Fruit fly (Drosophila melanogaster): ENCODE measurements around the gene CG13786.

The CG13786 gene

DNA sequence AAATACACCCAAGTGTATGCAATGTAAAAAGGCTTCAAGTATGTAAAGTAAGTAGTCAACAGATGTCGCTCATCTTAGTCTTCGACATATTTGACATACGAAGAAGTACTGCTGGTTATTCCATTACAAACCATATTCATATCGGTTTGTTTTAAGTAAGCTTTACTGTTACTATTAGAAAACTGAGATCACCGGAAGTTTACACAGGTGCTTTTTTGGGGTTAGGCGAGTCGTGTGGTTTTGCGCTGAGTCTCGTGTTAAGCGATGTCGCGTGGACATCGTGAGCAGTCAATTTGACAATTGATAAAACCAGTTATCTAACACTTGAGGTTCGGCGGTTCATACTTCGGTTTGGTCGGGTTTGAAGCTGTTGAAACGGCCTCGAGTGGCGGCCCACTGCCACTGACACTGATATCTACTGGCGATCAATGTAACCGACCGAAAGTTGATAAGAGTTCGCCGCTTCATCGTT is 2.0 kb upstream of the CG13786 start (continued):
- TF ChIP-seq ro (GFP tag; IDR thresholded peaks at IDR 0.05) = no peak
- no peak for TF ChIP-seq Hmr (GFP tag; optimal IDR thresholded peaks at IDR 0.05)
- no peak for TF ChIP-seq eyg (GFP tag; optimal IDR thresholded peaks at IDR 0.05)
- TF ChIP-seq crc (GFP tag; optimal IDR thresholded peaks at IDR 0.05) = no peak
- TF ChIP-seq CG17912 (GFP tag; optimal IDR thresholded peaks at IDR 0.05) = no peak
- TF ChIP-seq sob (GFP tag; IDR thresholded peaks at IDR 0.05) = no peak
- TF ChIP-seq ci (GFP tag; IDR thresholded peaks at IDR 0.05) = no peak
- 0 out of 3 replicates have a peak, but pooled peaks have one; percentile 11 for TF ChIP-seq HLH4C (GFP tag; IDR thresholded peaks at IDR 0.05; ENCODE audit: partially characterized antibody)
- no peak for TF ChIP-seq zf30C (GFP tag; optimal IDR thresholded peaks at IDR 0.05)
- no peak for TF ChIP-seq Hey (tag; optimal IDR thresholded peaks at IDR 0.05)
- TF ChIP-seq CG9437 (GFP tag; optimal IDR thresholded peaks at IDR 0.05) = no peak
- no peak for TF ChIP-seq gsb (GFP tag; IDR thresholded peaks at IDR 0.05)
- no peak for TF ChIP-seq CG8290 (GFP tag; optimal IDR thresholded peaks at IDR 0.05)
- peak in 1 of 2 experiments; percentile 35 for TF ChIP-seq CG8290 (tag; optimal IDR thresholded peaks at IDR 0.05)
- no peak for TF ChIP-seq Kr (GFP tag; optimal IDR thresholded peaks at IDR 0.05)
- TF ChIP-seq Mes4 (GFP tag; optimal IDR thresholded peaks at IDR 0.05) = no peak
- TF ChIP-seq chif (GFP tag; optimal IDR thresholded peaks at IDR 0.05) = no peak
- TF ChIP-seq CG18262 (tag; optimal IDR thresholded peaks at IDR 0.05) = no peak
- no peak for TF ChIP-seq schlank (tag; optimal IDR thresholded peaks at IDR 0.05)
- TF ChIP-seq CG1603 (tag; optimal IDR thresholded peaks at IDR 0.05) = no peak
- TF ChIP-seq sisA (GFP tag; IDR thresholded peaks at IDR 0.05) = no peak
- no peak for TF ChIP-seq CG15011 (GFP tag; optimal IDR thresholded peaks at IDR 0.05)
- no peak for TF ChIP-seq CG10321 (GFP tag; IDR thresholded peaks at IDR 0.05)
- no peak for TF ChIP-seq CG30020 (tag; optimal IDR thresholded peaks at IDR 0.05)
- TF ChIP-seq CG32532 (GFP tag; IDR thresholded peaks at IDR 0.05) = no peak
- TF ChIP-seq dpn (GFP tag; optimal IDR thresholded peaks at IDR 0.05) = no peak
- no peak for TF ChIP-seq CG6654 (GFP tag; optimal IDR thresholded peaks at IDR 0.05)
- no peak for TF ChIP-seq wek (GFP tag; optimal IDR thresholded peaks at IDR 0.05)
- TF ChIP-seq CG16863 (GFP tag; optimal IDR thresholded peaks at IDR 0.05) = no peak
- TF ChIP-seq Dbx (GFP tag; IDR thresholded peaks at IDR 0.05) = no peak
- TF ChIP-seq CG17802 (tag; optimal IDR thresholded peaks at IDR 0.05) = no peak
- TF ChIP-seq mirr (GFP tag; optimal IDR thresholded peaks at IDR 0.05) = peak; percentile 74
- TF ChIP-seq fu2 (GFP tag; optimal IDR thresholded peaks at IDR 0.05) = no peak
- TF ChIP-seq CG31441 (GFP tag; IDR thresholded peaks at IDR 0.05) = no peak
- no peak for TF ChIP-seq Atf3 (GFP tag; optimal IDR thresholded peaks at IDR 0.05)
- TF ChIP-seq crp (GFP tag; optimal IDR thresholded peaks at IDR 0.05) = no peak
- no peak for TF ChIP-seq CG6254 (GFP tag; optimal IDR thresholded peaks at IDR 0.05)
- no peak for TF ChIP-seq sima (GFP tag; optimal IDR thresholded peaks at IDR 0.05)
- peak; percentile 53; the same call in 1 of the 2 replicates for TF ChIP-seq amos (GFP tag; IDR thresholded peaks at IDR 0.05; ENCODE audit: partially characterized antibody)
- no peak for TF ChIP-seq E2f1 (GFP tag; IDR thresholded peaks at IDR 0.05)
- TF ChIP-seq ken (GFP tag; IDR thresholded peaks at IDR 0.05) = no peak
- TF ChIP-seq CG18764 (GFP tag; optimal IDR thresholded peaks at IDR 0.05) = no peak
- no peak for TF ChIP-seq ERR (GFP tag; optimal IDR thresholded peaks at IDR 0.05)
- no peak for TF ChIP-seq kni (GFP tag; optimal IDR thresholded peaks at IDR 0.05)
- TF ChIP-seq dysf (GFP tag; IDR thresholded peaks at IDR 0.05) = no peak
- TF ChIP-seq cwo (GFP tag; optimal IDR thresholded peaks at IDR 0.05) = peak; percentile 92
- no peak for TF ChIP-seq toy (GFP tag; IDR thresholded peaks at IDR 0.05)
- no peak for TF ChIP-seq CG17568 (GFP tag; optimal IDR thresholded peaks at IDR 0.05)
- no peak for TF ChIP-seq fd102C (GFP tag; optimal IDR thresholded peaks at IDR 0.05)
- TF ChIP-seq Hmx (GFP tag; optimal IDR thresholded peaks at IDR 0.05) = no peak
- no peak for TF ChIP-seq CG42726 (GFP tag; IDR thresholded peaks at IDR 0.05; ENCODE audit: partially characterized antibody)
- TF ChIP-seq CG30431 (GFP tag; optimal IDR thresholded peaks at IDR 0.05) = no peak
